Worm (Caenorhabditis elegans) whole organism, mixed stage, embryonic: Measurements from ENCODE around the gene K12B6.9.

Experiments used
- bed-3 ChIP-seq: fragments of 200-800 bp; sonication (Bioruptor generic); optimal IDR thresholded peaks from 3 replicates; lab custom pipeline; 2018; ENCODE audit warnings: mild to moderate bottlenecking, missing genetic modification characterization, moderate library complexity, missing compliant biosample characterization
- ceh-83 ChIP-seq: fragments of 200-800 bp; sonication (Bioruptor generic); optimal IDR thresholded peaks from 2 replicates; lab custom pipeline; 2018; ENCODE audit warnings: mild to moderate bottlenecking, missing genetic modification characterization, missing compliant biosample characterization
- ces-1 ChIP-seq: fragments of 150-350 bp; optimal IDR thresholded peaks from 2 replicates; lab custom pipeline; 2014; ENCODE audit warnings: missing biosample characterization, missing genetic modification reagents, missing genetic modification characterization
- drap-1 ChIP-seq: fragments of 200-800 bp; sonication (Bioruptor generic); optimal IDR thresholded peaks from 3 replicates; lab custom pipeline; 2018; ENCODE audit warnings: mild to moderate bottlenecking, missing genetic modification characterization, missing compliant biosample characterization
- lin-13 ChIP-seq: fragments of 150-350 bp; optimal IDR thresholded peaks from 2 replicates; lab custom pipeline; 2014; ENCODE audit warnings: missing biosample characterization, missing genetic modification characterization
- lsy-2 ChIP-seq: fragments of 150-350 bp; optimal IDR thresholded peaks from 2 replicates; lab custom pipeline; 2014; ENCODE audit warnings: missing biosample characterization, missing genetic modification characterization
- mls-2 ChIP-seq: sonication (generic microtip); optimal IDR thresholded peaks from 2 replicates; lab custom pipeline; 2016; ENCODE audit warnings: mild to moderate bottlenecking, missing genetic modification characterization, moderate library complexity, missing compliant biosample characterization
- nhr-237 ChIP-seq: fragments of 150-350 bp; optimal IDR thresholded peaks from 2 replicates; lab custom pipeline; 2014; ENCODE audit warnings: missing biosample characterization, missing genetic modification characterization
- nhr-28 ChIP-seq: fragments of 150-350 bp; optimal IDR thresholded peaks from 2 replicates; lab custom pipeline; 2014; ENCODE audit warnings: missing biosample characterization, missing genetic modification characterization
- snpc-4 ChIP-seq: fragments of 150-350 bp; optimal IDR thresholded peaks from 2 replicates; lab custom pipeline; 2014; ENCODE audit warnings: missing biosample characterization, missing genetic modification characterization
- sptf-1 ChIP-seq: sonication (generic microtip); optimal IDR thresholded peaks from 2 replicates; lab custom pipeline; 2017; ENCODE audit warnings: mild to moderate bottlenecking, missing genetic modification characterization, moderate library complexity, missing compliant biosample characterization
- unc-62 ChIP-seq: fragments of 150-350 bp; optimal IDR thresholded peaks from 2 replicates; lab custom pipeline; 2014; ENCODE audit warnings: missing biosample characterization, missing genetic modification reagents, missing genetic modification characterization
- zip-8 ChIP-seq: fragments of 150-350 bp; optimal IDR thresholded peaks from 2 replicates; lab custom pipeline; 2014; ENCODE audit warnings: missing biosample characterization, missing genetic modification characterization
- ztf-11 ChIP-seq: fragments of 150-350 bp; optimal IDR thresholded peaks from 2 replicates; lab custom pipeline; 2014; ENCODE audit warnings: missing biosample characterization, missing genetic modification characterization

ce11 chrV:6292401-6292800 is at the start of gene K12B6.9:
- TF ChIP-seq nhr-237 (tag; lab: Kevin White, UChicago) (no peak), ceh-83 (GFP tag; lab: Kevin White, UChicago) (no peak), lsy-2 (tag; lab: Kevin White, UChicago) (no peak), nhr-28 (no peak), ces-1 (GFP tag; lab: Kevin White, UChicago) (no peak), lin-13 (tag; lab: Kevin White, UChicago) (no peak), snpc-4 (tag; lab: Kevin White, UChicago) (no peak), sptf-1 (no peak), unc-62 (GFP tag; lab: Kevin White, UChicago) (no peak), bed-3 (GFP tag; lab: Kevin White, UChicago) (no peak), ztf-11 (no peak), drap-1 (no peak), mls-2 (tag; lab: Kevin White, UChicago) (no peak), zip-8 (tag; lab: Kevin White, UChicago) (no peak)
